Worm (Caenorhabditis elegans) whole organism, L1 larva: ENCODE results near the gene F59A7.2.

ENCODE experiments used
- alr-1 ChIP-seq: fragments of 200-800 bp; sonication (Bioruptor generic); optimal IDR thresholded peaks from 2 replicates; lab custom pipeline; 2018; ENCODE audit warnings: borderline replicate concordance, mild to moderate bottlenecking, missing genetic modification characterization, missing compliant biosample characterization
- ces-1 ChIP-seq: fragments of 150-350 bp; optimal IDR thresholded peaks from 2 replicates; lab custom pipeline; 2014; ENCODE audit warnings: missing biosample characterization, missing genetic modification reagents, missing genetic modification characterization
- egl-27 ChIP-seq, 2 experiments: fragments of 150-350 bp in 1 of 2; sonication (generic microtip); optimal IDR thresholded peaks; 3 replicates each; lab custom pipeline; 2017 to 2018; ENCODE audit warnings: missing biosample characterization in 2 of 2, missing genetic modification characterization in 2 of 2, missing genetic modification reagents in 2 of 2
- fkh-10 ChIP-seq: sonication (generic microtip); optimal IDR thresholded peaks from 2 replicates; lab custom pipeline; 2017; ENCODE audit warnings: missing biosample characterization, missing genetic modification reagents, missing genetic modification characterization
- fos-1 ChIP-seq: fragments of 150-350 bp; optimal IDR thresholded peaks from 2 replicates; lab custom pipeline; 2014; ENCODE audit warnings: missing biosample characterization, missing genetic modification characterization
- tbx-2 ChIP-seq: sonication (generic microtip); optimal IDR thresholded peaks from 2 replicates; lab custom pipeline; 2016; ENCODE audit warnings: missing genetic modification characterization, missing compliant biosample characterization

DNA sequence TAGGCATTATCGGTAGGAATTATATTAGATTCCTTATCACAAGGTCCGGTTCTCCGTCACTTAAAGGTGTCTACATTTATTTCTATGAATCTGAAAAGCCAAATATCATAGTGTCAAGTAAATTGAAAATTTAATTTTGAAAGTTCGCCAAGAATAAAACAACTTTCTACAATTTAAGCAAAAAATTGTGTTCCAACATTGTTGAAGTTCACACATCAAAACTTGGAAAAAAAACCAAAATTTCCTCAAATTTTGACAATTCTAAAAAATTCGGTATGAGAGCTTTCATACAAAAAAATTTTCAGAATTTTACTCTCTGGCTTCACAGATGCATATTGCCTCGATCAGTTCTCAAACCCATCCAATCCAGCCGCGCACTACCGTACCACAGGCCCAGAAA lies 4.6 kb downstream of the F59A7.2 start, which contains the start of gene F59A7.7:
- TF ChIP-seq alr-1 (tag; lab: Kevin White, UChicago) (no peak), fos-1 (tag; lab: Kevin White, UChicago) (no peak), egl-27 (tag; optimal IDR thresholded peaks at IDR 0.05; lab: Kevin White, UChicago) (no peak), fkh-10 (no peak), ces-1 (no peak), tbx-2 (tag; lab: Kevin White, UChicago) (no peak)
